Worm (Caenorhabditis elegans) whole organism, L4 larva: ENCODE data around the gene csa-1.

Experiments used
- F44E2.7 ChIP-seq: fragments of 200-800 bp; sonication (Bioruptor generic); IDR thresholded peaks from 2 replicates; pipeline ENCODE4 v2.1.2; 2022; ENCODE audit warnings: missing genetic modification characterization, missing compliant biosample characterization
- R02D3.7 ChIP-seq: fragments of 150-350 bp; sonication (generic microtip); optimal IDR thresholded peaks from 3 replicates; lab custom pipeline; 2014; ENCODE audit warnings: missing biosample characterization, missing genetic modification characterization
- Y105C5A.15 ChIP-seq: fragments of 200-800 bp; sonication (Bioruptor generic); IDR thresholded peaks from 2 replicates; pipeline ENCODE4 v1.3.6; 2022; ENCODE audit warnings: missing genetic modification characterization, missing compliant biosample characterization
- Y75B8A.6 ChIP-seq: fragments of 200-800 bp; sonication (Bioruptor generic); IDR thresholded peaks from 2 replicates; pipeline ENCODE4 v1.3.6; 2022; ENCODE audit warnings: missing genetic modification reagents, missing genetic modification characterization, missing compliant biosample characterization
- ZK546.5 ChIP-seq, 2 experiments: sonication (generic microtip); optimal IDR thresholded peaks; 2 replicates each; lab custom pipeline; 2017; ENCODE audit warnings: missing biosample characterization in 2 of 2, missing genetic modification characterization in 2 of 2
- aly-2 ChIP-seq: sonication (generic microtip); optimal IDR thresholded peaks from 2 replicates; lab custom pipeline; 2018; ENCODE audit warnings: missing biosample characterization, missing genetic modification characterization
- arid-1 ChIP-seq: fragments of 200-800 bp; sonication (Bioruptor generic); conservative IDR thresholded peaks from 2 replicates; pipeline ENCODE4 v1.3.6; 2022; ENCODE audit warnings: missing genetic modification reagents, missing genetic modification characterization, missing compliant biosample characterization
- ceh-28 ChIP-seq: fragments of 150-350 bp; optimal IDR thresholded peaks from 2 replicates; lab custom pipeline; 2014; ENCODE audit warnings: missing biosample characterization, missing genetic modification reagents, missing genetic modification characterization
- ceh-62 ChIP-seq: sonication (generic microtip); optimal IDR thresholded peaks from 2 replicates; lab custom pipeline; 2017; ENCODE audit warnings: missing biosample characterization, missing genetic modification characterization
- ceh-82 ChIP-seq: sonication (generic microtip); optimal IDR thresholded peaks from 2 replicates; lab custom pipeline; 2017; ENCODE audit warnings: missing biosample characterization, missing genetic modification characterization
- ces-1 ChIP-seq: fragments of 150-350 bp; sonication (generic microtip); optimal IDR thresholded peaks from 4 replicates; lab custom pipeline; 2014; ENCODE audit warnings: missing biosample characterization, missing genetic modification reagents, missing genetic modification characterization
- cey-2 ChIP-seq: sonication (generic microtip); optimal IDR thresholded peaks from 3 replicates; lab custom pipeline; 2017; ENCODE audit warnings: missing genetic modification characterization, mild to moderate bottlenecking, missing compliant biosample characterization, antibody characterized with exemption, borderline replicate concordance; ENCODE audit not compliant: insufficient read depth
- ctbp-1 ChIP-seq: fragments of 200-800 bp; sonication (Bioruptor generic); IDR thresholded peaks from 2 replicates; pipeline ENCODE4 v1.3.6; 2022; ENCODE audit warnings: missing genetic modification reagents, missing genetic modification characterization, missing compliant biosample characterization
- daf-12 ChIP-seq: fragments of 150-350 bp; optimal IDR thresholded peaks from 2 replicates; lab custom pipeline; 2014; ENCODE audit warnings: missing biosample characterization, missing genetic modification reagents, missing genetic modification characterization
- daf-16 ChIP-seq, 3 experiments: sonication (generic microtip); optimal IDR thresholded peaks; 2 replicates each; lab custom pipeline; 2016 to 2017; ENCODE audit warnings: missing genetic modification characterization in 3 of 3, missing genetic modification reagents in 3 of 3, mild to moderate bottlenecking in 2 of 3, missing compliant biosample characterization in 2 of 3, missing biosample characterization in 1 of 3, moderate library complexity in 1 of 3
- daf-19 ChIP-seq: fragments of 200-800 bp; sonication (Bioruptor generic); conservative IDR thresholded peaks from 2 replicates; pipeline ENCODE4 v1.3.6; 2022; ENCODE audit warnings: missing genetic modification characterization, missing compliant biosample characterization
- daf-8 ChIP-seq: fragments of 200-800 bp; sonication (Bioruptor generic); IDR thresholded peaks from 2 replicates; pipeline ENCODE4 v1.3.6; 2022; ENCODE audit warnings: missing genetic modification characterization, missing compliant biosample characterization
- dmd-6 ChIP-seq: fragments of 200-800 bp; sonication (Bioruptor generic); IDR thresholded peaks from 2 replicates; pipeline ENCODE4 v1.3.6; 2022; ENCODE audit warnings: missing genetic modification reagents, missing genetic modification characterization, missing compliant biosample characterization
- dmd-8 ChIP-seq: fragments of 200-800 bp; sonication (Bioruptor generic); IDR thresholded peaks from 2 replicates; pipeline ENCODE4 v1.3.6; 2022; ENCODE audit warnings: missing genetic modification characterization, missing compliant biosample characterization
- egl-27 ChIP-seq: sonication (generic microtip); optimal IDR thresholded peaks from 3 replicates; lab custom pipeline; 2017; ENCODE audit warnings: missing biosample characterization, missing genetic modification reagents, missing genetic modification characterization
- egl-43 ChIP-seq: fragments of 200-800 bp; sonication (Bioruptor generic); IDR thresholded peaks from 2 replicates; pipeline ENCODE4 v1.3.6; 2022; ENCODE audit warnings: missing genetic modification reagents, missing genetic modification characterization, missing compliant biosample characterization
- fkh-10 ChIP-seq: fragments of 150-350 bp; optimal IDR thresholded peaks from 2 replicates; lab custom pipeline; 2014; ENCODE audit warnings: missing biosample characterization, missing genetic modification reagents, missing genetic modification characterization
- fos-1 ChIP-seq: fragments of 150-350 bp; optimal IDR thresholded peaks from 2 replicates; lab custom pipeline; 2014; ENCODE audit warnings: missing biosample characterization, missing genetic modification characterization
- gei-8 ChIP-seq: fragments of 200-800 bp; sonication (Bioruptor generic); optimal IDR thresholded peaks from 2 replicates; lab custom pipeline; 2018; ENCODE audit warnings: mild to moderate bottlenecking, missing genetic modification characterization, missing compliant biosample characterization
- hif-1 ChIP-seq, 2 experiments: sonication (generic microtip); optimal IDR thresholded peaks; 2 replicates each; lab custom pipeline; 2016 to 2017; ENCODE audit warnings: missing compliant biosample characterization in 2 of 2, missing genetic modification characterization in 2 of 2, missing genetic modification reagents in 2 of 2, missing genotype in 2 of 2, mild to moderate bottlenecking in 1 of 2
- lin-39 ChIP-seq: fragments of 150-350 bp; optimal IDR thresholded peaks from 2 replicates; lab custom pipeline; 2014; ENCODE audit warnings: missing biosample characterization, missing genetic modification reagents, missing genetic modification characterization
- lsy-2 ChIP-seq, 2 experiments: fragments of 150-350 bp in 1 of 2; sonication (generic microtip) in 1 of 2; optimal IDR thresholded peaks; 2 replicates each; lab custom pipeline; 2014 to 2017; ENCODE audit warnings: missing biosample characterization in 2 of 2, missing genetic modification characterization in 2 of 2
- madf-9 ChIP-seq: fragments of 200-800 bp; sonication (Bioruptor generic); conservative IDR thresholded peaks from 2 replicates; pipeline ENCODE4 v1.3.6; 2022; ENCODE audit warnings: missing genetic modification reagents, missing genetic modification characterization, missing compliant biosample characterization
- mxl-2 ChIP-seq: fragments of 200-800 bp; sonication (Bioruptor generic); conservative IDR thresholded peaks from 2 replicates; pipeline ENCODE4 v1.3.6; 2022; ENCODE audit warnings: missing genetic modification reagents, missing genetic modification characterization, missing compliant biosample characterization
- nhr-10 ChIP-seq: fragments of 150-350 bp; optimal IDR thresholded peaks from 2 replicates; lab custom pipeline; 2014; ENCODE audit warnings: missing biosample characterization, missing genetic modification characterization
- nhr-25 ChIP-seq: sonication (generic microtip); optimal IDR thresholded peaks from 2 replicates; lab custom pipeline; 2017; ENCODE audit warnings: missing genetic modification characterization, mild to moderate bottlenecking, missing compliant biosample characterization, antibody characterized with exemption, moderate library complexity, borderline replicate concordance; ENCODE audit not compliant: insufficient read depth
- nhr-28 ChIP-seq: fragments of 150-350 bp; optimal IDR thresholded peaks from 2 replicates; lab custom pipeline; 2014; ENCODE audit warnings: missing biosample characterization, missing genetic modification characterization
- nhr-42 ChIP-seq: fragments of 200-800 bp; sonication (Bioruptor generic); IDR thresholded peaks from 2 replicates; pipeline ENCODE4 v1.3.6; 2022; ENCODE audit warnings: missing genetic modification characterization, missing compliant biosample characterization
- nhr-48 ChIP-seq: sonication (generic microtip); optimal IDR thresholded peaks from 2 replicates; lab custom pipeline; 2016; ENCODE audit warnings: mild to moderate bottlenecking, missing genetic modification characterization, missing compliant biosample characterization
- nhr-6 ChIP-seq: fragments of 150-350 bp; optimal IDR thresholded peaks from 2 replicates; lab custom pipeline; 2014; ENCODE audit warnings: missing biosample characterization, missing genetic modification characterization
- pha-4 ChIP-seq, 2 experiments: fragments of 150-350 bp in 1 of 2; fragments of 200-800 bp in 1 of 2; sonication (Bioruptor generic) in 1 of 2; IDR thresholded peaks in 1 of 2; optimal IDR thresholded peaks in 1 of 2; 2 replicates each; pipeline versions ENCODE4 v1.3.6 to Lab custom; 2014 to 2022; ENCODE audit warnings: missing genetic modification characterization in 2 of 2, missing genetic modification reagents in 2 of 2, missing biosample characterization in 1 of 2, missing compliant biosample characterization in 1 of 2
- pqm-1 ChIP-seq: sonication (generic microtip); optimal IDR thresholded peaks from 2 replicates; lab custom pipeline; 2017; ENCODE audit warnings: missing biosample characterization, missing genetic modification characterization
- rbr-2 ChIP-seq: sonication (generic microtip); optimal IDR thresholded peaks from 2 replicates; lab custom pipeline; 2016; ENCODE audit warnings: missing genotype, missing genetic modification characterization, missing compliant biosample characterization
- saeg-2 ChIP-seq: fragments of 200-800 bp; sonication (Bioruptor generic); IDR thresholded peaks from 2 replicates; pipeline ENCODE4 v1.3.6; 2022; ENCODE audit warnings: missing genetic modification reagents, missing genetic modification characterization, missing compliant biosample characterization
- sdz-12 ChIP-seq: fragments of 200-800 bp; sonication (Bioruptor generic); optimal IDR thresholded peaks from 2 replicates; lab custom pipeline; 2018; ENCODE audit warnings: mild to moderate bottlenecking, missing genetic modification characterization, missing compliant biosample characterization
- set-16 ChIP-seq: fragments of 200-800 bp; sonication (Bioruptor generic); IDR thresholded peaks from 2 replicates; pipeline ENCODE4 v1.3.6; 2022; ENCODE audit warnings: missing genetic modification reagents, missing genetic modification characterization, missing compliant biosample characterization
- snpc-1.2 ChIP-seq: fragments of 200-800 bp; sonication (Bioruptor generic); IDR thresholded peaks from 2 replicates; pipeline ENCODE4 v1.3.6; 2022; ENCODE audit warnings: missing genetic modification reagents, missing genetic modification characterization, missing compliant biosample characterization
- spr-1 ChIP-seq: sonication (generic microtip); optimal IDR thresholded peaks from 2 replicates; lab custom pipeline; 2016; ENCODE audit warnings: mild to moderate bottlenecking, missing genetic modification characterization, missing compliant biosample characterization
- zag-1 ChIP-seq: fragments of 150-350 bp; optimal IDR thresholded peaks from 2 replicates; lab custom pipeline; 2014; ENCODE audit warnings: missing biosample characterization, missing genetic modification characterization
- zfp-2 ChIP-seq: sonication (generic microtip); optimal IDR thresholded peaks from 2 replicates; lab custom pipeline; 2016; ENCODE audit warnings: mild to moderate bottlenecking, missing genetic modification characterization, missing compliant biosample characterization
- zip-11 ChIP-seq: fragments of 200-800 bp; sonication (Bioruptor generic); IDR thresholded peaks from 2 replicates; pipeline ENCODE4 v1.3.6; 2022; ENCODE audit warnings: missing genetic modification characterization, missing compliant biosample characterization

The csa-1 gene

ce11 chrII:9331343-9331742 lies 11.8 kb upstream of the csa-1 start, which contains the start of gene eif-3.F:
TSS of gene eif-3.F (plus strand) at chrII:9331643.
- TF ChIP-seq gei-8 (GFP tag; lab: Kevin White, UChicago) (no peak), ces-1 (GFP tag; lab: Kevin White, UChicago) (no peak), cey-2 (tag; lab: Kevin White, UChicago) (no peak), zfp-2 (tag; lab: Kevin White, UChicago) (no peak), rbr-2 (tag; lab: Kevin White, UChicago) (no peak), zip-11 (GFP tag; lab: Robert Waterston, UW) (no peak), madf-9 (GFP tag; lab: Robert Waterston, UW) (no peak), mxl-2 (GFP tag; lab: Robert Waterston, UW) (no peak)

ce11 chrII:9329474-9329873 lies 9.9 kb upstream of the csa-1 start, which contains the start of gene wbp-2:
TSS of gene wbp-2 (plus strand) at chrII:9329774.
- TF ChIP-seq snpc-1.2 (GFP tag; lab: Robert Waterston, UW): no peak
- TF ChIP-seq dmd-8 (GFP tag; lab: Robert Waterston, UW): no peak
- TF ChIP-seq dmd-6 (GFP tag; lab: Robert Waterston, UW): no peak
- TF ChIP-seq ctbp-1: no peak
- no peak for TF ChIP-seq hif-1 (tag; optimal IDR thresholded peaks at IDR 0.05; lab: Kevin White, UChicago)
- no peak for TF ChIP-seq daf-8 (GFP tag; lab: Robert Waterston, UW)
- TF ChIP-seq lin-39 (tag; lab: Kevin White, UChicago): no peak
- TF ChIP-seq zag-1 (tag; lab: Kevin White, UChicago): no peak
- TF ChIP-seq spr-1 (tag; lab: Kevin White, UChicago): no peak
- TF ChIP-seq ceh-28 (tag; lab: Kevin White, UChicago): no peak
- TF ChIP-seq aly-2 (tag; lab: Kevin White, UChicago): no peak
- no peak for TF ChIP-seq ceh-82 (tag; lab: Kevin White, UChicago)
- no peak for TF ChIP-seq R02D3.7 (tag; lab: Kevin White, UChicago)
- no peak for TF ChIP-seq ces-1 (GFP tag; lab: Kevin White, UChicago)
- TF ChIP-seq Y105C5A.15 (GFP tag; lab: Robert Waterston, UW): no peak
- TF ChIP-seq lsy-2 (tag; optimal IDR thresholded peaks at IDR 0.05; lab: Kevin White, UChicago): no peak
- no peak for TF ChIP-seq set-16
- TF ChIP-seq Y75B8A.6 (GFP tag; lab: Robert Waterston, UW): no peak
- TF ChIP-seq egl-27 (tag; lab: Kevin White, UChicago): no peak
- TF ChIP-seq, all 104 proteins: peak for 0

ce11 chrII:9325555-9325954 lies 6.0 kb upstream of the csa-1 start:
- no peak for TF ChIP-seq nhr-6 (tag; lab: Kevin White, UChicago)
- TF ChIP-seq F44E2.7 (GFP tag; lab: Robert Waterston, UW): no peak
- TF ChIP-seq daf-12 (tag; lab: Kevin White, UChicago): no peak
- TF ChIP-seq ZK546.5 (tag; optimal IDR thresholded peaks at IDR 0.05; lab: Kevin White, UChicago): no peak
- TF ChIP-seq nhr-28: peak; percentile 59
- TF ChIP-seq nhr-10 (tag; lab: Kevin White, UChicago): no peak
- no peak for TF ChIP-seq ceh-62 (tag; lab: Kevin White, UChicago)
- no peak for TF ChIP-seq saeg-2 (GFP tag; lab: Robert Waterston, UW)
- TF ChIP-seq R02D3.7 (tag; lab: Kevin White, UChicago): no peak
- no peak for TF ChIP-seq nhr-48 (tag; lab: Kevin White, UChicago)
- TF ChIP-seq hif-1 (tag; optimal IDR thresholded peaks at IDR 0.05; lab: Kevin White, UChicago): no peak
- no peak for TF ChIP-seq madf-9 (GFP tag; lab: Robert Waterston, UW)
- TF ChIP-seq arid-1 (GFP tag; lab: Robert Waterston, UW): no peak
- TF ChIP-seq egl-43: no peak
- peak; percentile 78 for TF ChIP-seq pqm-1 (tag; lab: Kevin White, UChicago)
- TF ChIP-seq fos-1 (tag; lab: Kevin White, UChicago): no peak
- no peak for TF ChIP-seq daf-19 (GFP tag; lab: Robert Waterston, UW)
- no peak for TF ChIP-seq daf-16 (GFP tag; optimal IDR thresholded peaks at IDR 0.05; lab: Kevin White, UChicago)
- TF ChIP-seq daf-16 (tag; optimal IDR thresholded peaks at IDR 0.05; lab: Kevin White, UChicago): peak; percentile 57
- no peak for TF ChIP-seq fkh-10 (GFP tag; lab: Kevin White, UChicago)
- TF ChIP-seq sdz-12 (GFP tag; lab: Kevin White, UChicago): no peak
- TF ChIP-seq dmd-6 (GFP tag; lab: Robert Waterston, UW): peak; percentile 77
- no peak for TF ChIP-seq nhr-42
- TF ChIP-seq rbr-2 (tag; lab: Kevin White, UChicago): no peak
- no peak for TF ChIP-seq cey-2 (tag; lab: Kevin White, UChicago)
- TF ChIP-seq nhr-25 (tag; lab: Kevin White, UChicago): no peak
- no peak for TF ChIP-seq pha-4 (GFP tag; IDR thresholded peaks at IDR 0.05; lab: Robert Waterston, UW)
- TF ChIP-seq pha-4 (tag; optimal IDR thresholded peaks at IDR 0.05; lab: Kevin White, UChicago): no peak
